Worm (Caenorhabditis elegans) whole organism, L4 larva: ENCODE data around the gene srsx-19.

ENCODE experiments used
- F49E8.2 ChIP-seq: sonication (generic microtip); optimal IDR thresholded peaks from 2 replicates; lab custom pipeline; 2016; ENCODE audit warnings: missing compliant biosample characterization, mild to moderate bottlenecking, missing genetic modification characterization, borderline replicate concordance
- ceh-82 ChIP-seq: sonication (generic microtip); optimal IDR thresholded peaks from 2 replicates; lab custom pipeline; 2017; ENCODE audit warnings: missing biosample characterization, missing genetic modification characterization
- daf-8 ChIP-seq: fragments of 200-800 bp; sonication (Bioruptor generic); IDR thresholded peaks from 2 replicates; pipeline ENCODE4 v1.3.6; 2022; ENCODE audit warnings: missing genetic modification characterization, missing compliant biosample characterization
- dpl-1 ChIP-seq: fragments of 150-350 bp; optimal IDR thresholded peaks from 2 replicates; lab custom pipeline; 2014; ENCODE audit warnings: missing biosample characterization, missing genetic modification reagents, missing genetic modification characterization
- nhr-25 ChIP-seq: sonication (generic microtip); optimal IDR thresholded peaks from 2 replicates; lab custom pipeline; 2017; ENCODE audit warnings: missing genetic modification characterization, mild to moderate bottlenecking, missing compliant biosample characterization, antibody characterized with exemption, moderate library complexity, borderline replicate concordance; ENCODE audit not compliant: insufficient read depth
- nhr-76 ChIP-seq: fragments of 150-350 bp; optimal IDR thresholded peaks from 2 replicates; lab custom pipeline; 2014; ENCODE audit warnings: missing biosample characterization, missing genetic modification characterization

ce11 chrV:13869551-13869950 is 17.9 kb upstream of the srsx-19 start:
- no peak for TF ChIP-seq dpl-1 (GFP tag; lab: Kevin White, UChicago)
- TF ChIP-seq daf-8 (GFP tag; lab: Robert Waterston, UW) = no peak
- no peak for TF ChIP-seq F49E8.2
- TF ChIP-seq nhr-76 = no peak
- no peak for TF ChIP-seq ceh-82 (tag; lab: Kevin White, UChicago)
- TF ChIP-seq nhr-25 (tag; lab: Kevin White, UChicago) = no peak
